Worm (Caenorhabditis elegans): ENCODE results near the gene C40A11.6.

DNA sequence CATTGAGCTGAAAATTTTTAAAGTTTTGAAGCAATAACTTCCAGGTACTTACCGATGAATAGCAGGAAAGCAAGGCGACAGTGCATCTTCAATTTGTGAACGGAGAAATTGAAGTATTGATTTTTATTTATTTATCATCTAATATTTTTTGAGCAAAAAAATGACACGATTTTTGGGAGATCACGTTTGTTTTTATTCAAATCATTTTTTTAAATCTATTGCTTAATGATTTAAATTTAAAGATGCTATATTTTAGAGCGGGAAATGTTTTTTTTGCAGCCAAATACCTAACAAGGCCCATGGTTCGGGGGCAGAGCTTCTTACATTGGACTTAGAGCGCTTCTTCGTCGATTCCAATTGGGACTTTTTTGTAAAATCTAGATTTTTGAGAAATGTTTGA lies 20.9 kb upstream of the C40A11.6 start, which contains the start of gene C33C12.4:
- no peak for TF ChIP-seq ceh-13 (GFP tag; optimal IDR thresholded peaks at IDR 0.05)
- TF ChIP-seq B0310.2 (tag; optimal IDR thresholded peaks at IDR 0.05), result no peak
